Fruit fly (Drosophila melanogaster) whole organism, embryonic: ENCODE measurements around the gene CG15019.

ENCODE experiments used
- Bdp1 ChIP-seq: fragments of 200-800 bp; sonication (Bioruptor generic); optimal IDR thresholded peaks from 3 replicates; lab custom pipeline; 2016; ENCODE audit warnings: missing biosample characterization, missing genetic modification characterization
- Bgb ChIP-seq: fragments of 200-800 bp; sonication (Bioruptor generic); IDR thresholded peaks from 2 replicates; pipeline ENCODE4 v1.3.6; 2022; ENCODE audit warnings: missing biosample characterization, missing genetic modification characterization; ENCODE audit not compliant: partially characterized antibody
- CG10147 ChIP-seq: fragments of 200-800 bp; sonication (Bioruptor generic); optimal IDR thresholded peaks from 2 replicates; lab custom pipeline; 2019; ENCODE audit warnings: missing biosample characterization, mild to moderate bottlenecking, missing genetic modification characterization, moderate library complexity
- CG11398 ChIP-seq: fragments of 200-800 bp; sonication (Bioruptor generic); optimal IDR thresholded peaks from 2 replicates; lab custom pipeline; 2016; ENCODE audit warnings: missing biosample characterization, missing genetic modification characterization
- CG16863 ChIP-seq: fragments of 200-800 bp; sonication (Bioruptor generic); optimal IDR thresholded peaks from 3 replicates; lab custom pipeline; 2016; ENCODE audit warnings: missing biosample characterization, missing genetic modification characterization
- CG18476 ChIP-seq: fragments of 200-800 bp; sonication (Bioruptor generic); optimal IDR thresholded peaks from 2 replicates; lab custom pipeline; 2016; ENCODE audit warnings: missing biosample characterization, mild to moderate bottlenecking, missing genetic modification characterization
- CG18764 ChIP-seq: fragments of 200-800 bp; sonication (Bioruptor generic); optimal IDR thresholded peaks from 3 replicates; lab custom pipeline; 2016; ENCODE audit warnings: missing biosample characterization, missing genetic modification characterization
- CG2875 ChIP-seq: fragments of 200-800 bp; sonication (Bioruptor generic); optimal IDR thresholded peaks from 2 replicates; lab custom pipeline; 2017; ENCODE audit warnings: missing biosample characterization, mild to moderate bottlenecking, missing genetic modification characterization, missing genetic modification reagents
- CG31441 ChIP-seq: fragments of 200-800 bp; sonication (Bioruptor generic); IDR thresholded peaks from 2 replicates; pipeline ENCODE4 v1.3.6; 2022; ENCODE audit warnings: missing biosample characterization, missing genetic modification characterization
- CG4282 ChIP-seq: fragments of 200-800 bp; sonication (Bioruptor generic); optimal IDR thresholded peaks from 2 replicates; lab custom pipeline; 2016; ENCODE audit warnings: missing biosample characterization, missing genetic modification characterization
- CG4360 ChIP-seq: fragments of 200-800 bp; sonication (Bioruptor generic); IDR thresholded peaks from 2 replicates; pipeline ENCODE4 v1.3.6; 2022; ENCODE audit warnings: missing biosample characterization, missing genetic modification characterization
- CG6254 ChIP-seq: fragments of 200-800 bp; sonication (Bioruptor generic); optimal IDR thresholded peaks from 3 replicates; lab custom pipeline; 2017; ENCODE audit warnings: mild to moderate bottlenecking, missing biosample characterization, missing genetic modification reagents, missing genetic modification characterization
- CG6854 ChIP-seq: fragments of 200-800 bp; sonication (Bioruptor generic); optimal IDR thresholded peaks from 3 replicates; lab custom pipeline; 2017; ENCODE audit warnings: missing biosample characterization, mild to moderate bottlenecking, missing genetic modification characterization
- CG7271 ChIP-seq: fragments of 200-800 bp; sonication (Bioruptor generic); optimal IDR thresholded peaks from 2 replicates; lab custom pipeline; 2018; ENCODE audit warnings: missing biosample characterization, mild to moderate bottlenecking, missing genetic modification characterization, moderate library complexity
- CG7928 ChIP-seq: fragments of 200-800 bp; sonication (Bioruptor generic); optimal IDR thresholded peaks from 2 replicates; lab custom pipeline; 2017; ENCODE audit warnings: missing biosample characterization, mild to moderate bottlenecking, missing genetic modification characterization
- CG8765 ChIP-seq: fragments of 200-800 bp; sonication (Bioruptor generic); IDR thresholded peaks from 2 replicates; pipeline ENCODE4 v1.3.6; 2022; ENCODE audit warnings: missing biosample characterization, missing genetic modification characterization
- CG8924 ChIP-seq: fragments of 200-800 bp; optimal IDR thresholded peaks from 3 replicates; lab custom pipeline; 2019; ENCODE audit warnings: missing biosample characterization, mild to moderate bottlenecking, missing genetic modification characterization, moderate library complexity
- CHES-1-like ChIP-seq: fragments of 200-800 bp; sonication (Bioruptor generic); optimal IDR thresholded peaks from 2 replicates; lab custom pipeline; 2016; ENCODE audit warnings: missing biosample characterization, missing genetic modification characterization
- Camta ChIP-seq: fragments of 200-800 bp; sonication (Bioruptor generic); optimal IDR thresholded peaks from 2 replicates; lab custom pipeline; 2016; ENCODE audit warnings: missing biosample characterization, missing genetic modification characterization
- CkIIα-i1 ChIP-seq: fragments of 200-800 bp; sonication (Bioruptor generic); IDR thresholded peaks from 2 replicates; pipeline ENCODE4 v1.3.6; 2022; ENCODE audit warnings: missing biosample characterization, missing genetic modification characterization
- D ChIP-seq, 2 experiments: fragments of 200-800 bp in 1 of 2; fragments of >200 bp in 1 of 2; sonication (Bioruptor generic) in 1 of 2; optimal IDR thresholded peaks; 2 replicates in 1 of 2; 3 replicates in 1 of 2; lab custom pipeline; 2017; ENCODE audit warnings: mild to moderate bottlenecking in 1 of 2, missing biosample characterization in 1 of 2, missing genetic modification characterization in 1 of 2, missing genetic modification reagents in 1 of 2
- Dp ChIP-seq: fragments of 200-800 bp; sonication (Bioruptor generic); optimal IDR thresholded peaks from 2 replicates; lab custom pipeline; 2018; ENCODE audit warnings: missing biosample characterization, mild to moderate bottlenecking, missing genetic modification characterization, moderate library complexity
- Eip74EF ChIP-seq, 2 experiments: fragments of 200-800 bp in 1 of 2; fragments of >200 bp in 1 of 2; sonication (Bioruptor generic) in 1 of 2; optimal IDR thresholded peaks; 2 replicates each; lab custom pipeline; 2017 to 2019; ENCODE audit warnings: missing biosample characterization in 2 of 2, missing genetic modification characterization in 2 of 2, mild to moderate bottlenecking in 1 of 2, moderate library complexity in 1 of 2
- Gsc ChIP-seq: fragments of 200-800 bp; sonication (Bioruptor generic); IDR thresholded peaks from 2 replicates; pipeline ENCODE4 v1.3.6; 2022; ENCODE audit warnings: missing biosample characterization, missing genetic modification characterization
- HHEX ChIP-seq: fragments of 200-800 bp; sonication (Bioruptor generic); optimal IDR thresholded peaks from 3 replicates; lab custom pipeline; 2017; ENCODE audit warnings: missing biosample characterization, mild to moderate bottlenecking, missing genetic modification characterization, missing genetic modification reagents
- Hsf ChIP-seq: fragments of 200-800 bp; sonication (Bioruptor generic); optimal IDR thresholded peaks from 3 replicates; lab custom pipeline; 2016; ENCODE audit warnings: missing biosample characterization, missing genetic modification characterization
- Lhr ChIP-seq: fragments of 200-800 bp; sonication (Bioruptor generic); optimal IDR thresholded peaks from 3 replicates; lab custom pipeline; 2017; ENCODE audit warnings: mild to moderate bottlenecking, missing biosample characterization, missing genetic modification reagents, missing genetic modification characterization
- Mad ChIP-seq: fragments of 200-800 bp; sonication (Bioruptor generic); optimal IDR thresholded peaks from 2 replicates; lab custom pipeline; 2016; ENCODE audit warnings: missing biosample characterization, missing genetic modification characterization
- Nf-YB ChIP-seq: fragments of 200-800 bp; sonication (Bioruptor generic); optimal IDR thresholded peaks from 3 replicates; lab custom pipeline; 2019; ENCODE audit warnings: missing biosample characterization, mild to moderate bottlenecking, missing genetic modification characterization, moderate library complexity
- Oaz ChIP-seq: fragments of 200-800 bp; sonication (Bioruptor generic); IDR thresholded peaks from 2 replicates; pipeline ENCODE4 v1.3.6; 2022; ENCODE audit warnings: missing biosample characterization, missing genetic modification characterization
- Rfx ChIP-seq: fragments of 200-800 bp; sonication (Bioruptor generic); IDR thresholded peaks from 2 replicates; pipeline ENCODE4 v1.3.6; 2022; ENCODE audit warnings: missing biosample characterization, missing genetic modification characterization
- Ssrp ChIP-seq: fragments of 200-800 bp; sonication (Bioruptor generic); optimal IDR thresholded peaks from 2 replicates; lab custom pipeline; 2018; ENCODE audit warnings: missing biosample characterization, mild to moderate bottlenecking, missing genetic modification characterization, moderate library complexity
- bab2 ChIP-seq: fragments of 200-800 bp; sonication (Bioruptor generic); optimal IDR thresholded peaks from 2 replicates; lab custom pipeline; 2016; ENCODE audit warnings: missing biosample characterization, missing genetic modification characterization
- bigmax ChIP-seq: fragments of 200-800 bp; sonication (Bioruptor generic); optimal IDR thresholded peaks from 2 replicates; lab custom pipeline; 2018; ENCODE audit warnings: missing biosample characterization, mild to moderate bottlenecking, missing genetic modification characterization
- da ChIP-seq: fragments of 200-800 bp; sonication (Bioruptor generic); optimal IDR thresholded peaks from 2 replicates; lab custom pipeline; 2016; ENCODE audit warnings: missing biosample characterization, missing genetic modification characterization
- dimm ChIP-seq: fragments of 200-800 bp; sonication (Bioruptor generic); IDR thresholded peaks from 2 replicates; pipeline ENCODE4 v1.3.6; 2022; ENCODE audit warnings: missing biosample characterization, missing genetic modification characterization
- en ChIP-seq: fragments of 200-800 bp; sonication (Bioruptor generic); optimal IDR thresholded peaks from 2 replicates; lab custom pipeline; 2016; ENCODE audit warnings: missing biosample characterization, missing genetic modification characterization
- fu2 ChIP-seq: fragments of 200-800 bp; sonication (Bioruptor generic); optimal IDR thresholded peaks from 2 replicates; lab custom pipeline; 2016; ENCODE audit warnings: missing biosample characterization, missing genetic modification characterization
- gcm ChIP-seq: fragments of 200-800 bp; sonication (Bioruptor generic); optimal IDR thresholded peaks from 2 replicates; lab custom pipeline; 2019; ENCODE audit warnings: missing biosample characterization, mild to moderate bottlenecking, missing genetic modification characterization, moderate library complexity
- gcm2 ChIP-seq: fragments of 200-800 bp; sonication (Bioruptor generic); optimal IDR thresholded peaks from 2 replicates; lab custom pipeline; 2016; ENCODE audit warnings: missing biosample characterization, missing genetic modification characterization
- ham ChIP-seq: fragments of 200-800 bp; sonication (Bioruptor generic); IDR thresholded peaks from 2 replicates; pipeline ENCODE4 v1.3.6; 2022; ENCODE audit warnings: missing biosample characterization, missing genetic modification characterization
- ken ChIP-seq: fragments of 200-800 bp; sonication (Bioruptor generic); IDR thresholded peaks from 3 replicates; pipeline ENCODE4 v1.3.6; 2022; ENCODE audit warnings: missing biosample characterization, missing genetic modification characterization
- psq ChIP-seq: fragments of 200-800 bp; sonication (Bioruptor generic); optimal IDR thresholded peaks from 2 replicates; lab custom pipeline; 2017; ENCODE audit warnings: missing biosample characterization, missing genetic modification characterization
- repo ChIP-seq: fragments of 200-800 bp; sonication (Bioruptor generic); optimal IDR thresholded peaks from 2 replicates; lab custom pipeline; 2016; ENCODE audit warnings: missing biosample characterization, missing genetic modification characterization
- seq ChIP-seq: fragments of 200-800 bp; sonication (Bioruptor generic); IDR thresholded peaks from 2 replicates; pipeline ENCODE4 v1.3.6; 2022; ENCODE audit warnings: missing biosample characterization, missing genetic modification characterization
- slbo ChIP-seq: fragments of 200-800 bp; sonication (Bioruptor generic); IDR thresholded peaks from 2 replicates; pipeline ENCODE4 v1.3.6; 2022; ENCODE audit warnings: missing biosample characterization, missing genetic modification characterization
- sob ChIP-seq: fragments of 200-800 bp; sonication (Bioruptor generic); IDR thresholded peaks from 2 replicates; pipeline ENCODE4 v1.3.6; 2022; ENCODE audit warnings: missing biosample characterization, missing genetic modification characterization
- stc ChIP-seq: fragments of 200-800 bp; sonication (Bioruptor generic); IDR thresholded peaks from 2 replicates; pipeline ENCODE4 v1.3.6; 2022; ENCODE audit warnings: missing biosample characterization, missing genetic modification characterization
- zfh1 ChIP-seq: fragments of 200-800 bp; sonication (Bioruptor generic); IDR thresholded peaks from 3 replicates; pipeline ENCODE4 v1.3.6; 2022; ENCODE audit warnings: missing biosample characterization, missing genetic modification characterization
- zfh2 ChIP-seq: fragments of 200-800 bp; sonication (Bioruptor generic); optimal IDR thresholded peaks from 2 replicates; lab custom pipeline; 2016; ENCODE audit warnings: missing biosample characterization, missing genetic modification characterization

CG15019 gene

dm6 chr3L:4406653-4407257 lies 896 bp upstream of the CG15019 start, which contains the start of gene TP53INP (continued):
- TF ChIP-seq seq (GFP tag; lab: Robert Waterston, UW) (peak; percentile 74; the same call in 1 of the 2 replicates), CG11398 (GFP tag; lab: Kevin White, UChicago) (peak; percentile 47), Ssrp (tag; lab: Kevin White, UChicago) (peak; percentile 89), sob (GFP tag; lab: Robert Waterston, UW) (peak; percentile 65), slbo (GFP tag; lab: Robert Waterston, UW) (peak; percentile 76), CG8924 (peak; percentile 96), en (GFP tag; lab: Kevin White, UChicago) (peak; percentile 61), zfh1 (peak; percentile 60; the same call in 2 of the 3 replicates), Bdp1 (GFP tag; lab: Kevin White, UChicago) (peak; percentile 21), psq (GFP tag; lab: Kevin White, UChicago) (peak; percentile 46), gcm (GFP tag; lab: Kevin White, UChicago) (peak; percentile 90), CG16863 (GFP tag; lab: Kevin White, UChicago) (peak; percentile 75), CG4360 (GFP tag; lab: Robert Waterston, UW) (no peak), stc (GFP tag; lab: Robert Waterston, UW) (peak; percentile 66), Gsc (GFP tag; lab: Robert Waterston, UW) (no peak), Oaz (peak; percentile 40; the same call in 1 of the 2 replicates), CG7271 (peak; percentile 62), gcm2 (GFP tag; lab: Kevin White, UChicago) (no peak), ken (GFP tag; lab: Robert Waterston, UW) (peak; percentile 72; the same call in 2 of the 3 replicates), Mad (GFP tag; lab: Kevin White, UChicago) (peak; percentile 40), CkIIα-i1 (GFP tag; lab: Robert Waterston, UW) (no peak), fu2 (GFP tag; lab: Kevin White, UChicago) (peak; percentile 10), da (peak; percentile 46), CG6254 (GFP tag; lab: Kevin White, UChicago) (peak; percentile 76), CG7928 (GFP tag; lab: Kevin White, UChicago) (peak; percentile 31), CHES-1-like (GFP tag; lab: Kevin White, UChicago) (peak; percentile 27), bigmax (GFP tag; lab: Kevin White, UChicago) (no peak), D (optimal IDR thresholded peaks at IDR 0.05; lab: Kevin White, UChicago) (no peak), D (GFP tag; optimal IDR thresholded peaks at IDR 0.05; lab: Kevin White, UChicago) (peak; percentile 90), Lhr (GFP tag; lab: Kevin White, UChicago) (peak; percentile 64), dimm (GFP tag; lab: Robert Waterston, UW) (peak; percentile 32; the same call in 1 of the 2 replicates), CG18764 (GFP tag; lab: Kevin White, UChicago) (peak; percentile 74), CG4282 (GFP tag; lab: Kevin White, UChicago) (no peak), CG31441 (GFP tag; lab: Robert Waterston, UW) (peak; percentile 86), Bgb (GFP tag; lab: Robert Waterston, UW) (peak; percentile 48; the same call in 1 of the 2 replicates), Camta (GFP tag; lab: Kevin White, UChicago) (peak; percentile 60), Dp (GFP tag; lab: Kevin White, UChicago) (no peak), CG18476 (GFP tag; lab: Kevin White, UChicago) (peak; percentile 92), repo (GFP tag; lab: Kevin White, UChicago) (peak; percentile 71), Nf-YB (GFP tag; lab: Kevin White, UChicago) (peak; percentile 79), ham (no peak), CG8765 (GFP tag; lab: Robert Waterston, UW) (peak; percentile 38; the same call in 1 of the 2 replicates), HHEX (peak; percentile 84), Rfx (GFP tag; lab: Robert Waterston, UW) (peak; percentile 64), CG10147 (peak; percentile 93), Eip74EF (GFP tag; optimal IDR thresholded peaks at IDR 0.05; lab: Kevin White, UChicago) (peak in 1 of 2 experiments; percentile 93), Hsf (GFP tag; lab: Kevin White, UChicago) (peak; percentile 86), zfh2 (GFP tag; lab: Kevin White, UChicago) (peak; percentile 63), bab2 (GFP tag; lab: Kevin White, UChicago) (peak; percentile 62), CG6854 (GFP tag; lab: Kevin White, UChicago) (peak; percentile 61), CG2875 (peak; percentile 80)
